Fruit fly (Drosophila melanogaster) whole organism, embryonic: ENCODE data around the gene mnd.

ENCODE experiments used
- Blimp-1 ChIP-seq: fragments of 200-800 bp; sonication (Bioruptor generic); optimal IDR thresholded peaks from 3 replicates; lab custom pipeline; 2018; ENCODE audit warnings: missing biosample characterization, missing genetic modification characterization, mild to moderate bottlenecking, moderate library complexity, missing genetic modification reagents
- CG10209 ChIP-seq: fragments of 200-800 bp; sonication (Bioruptor generic); optimal IDR thresholded peaks from 3 replicates; lab custom pipeline; 2017; ENCODE audit warnings: missing biosample characterization, mild to moderate bottlenecking, missing genetic modification characterization, missing genetic modification reagents
- CG1024 ChIP-seq: fragments of 200-800 bp; sonication (Bioruptor generic); IDR thresholded peaks from 2 replicates; pipeline ENCODE4 v1.3.6; 2022; ENCODE audit warnings: missing biosample characterization, missing genetic modification characterization
- CG10543 ChIP-seq: fragments of 200-800 bp; sonication (Bioruptor generic); optimal IDR thresholded peaks from 3 replicates; lab custom pipeline; 2017; ENCODE audit warnings: missing biosample characterization, mild to moderate bottlenecking, missing genetic modification characterization, moderate library complexity
- CG11504 ChIP-seq: fragments of 200-800 bp; sonication (Bioruptor generic); optimal IDR thresholded peaks from 3 replicates; lab custom pipeline; 2019; ENCODE audit warnings: missing biosample characterization, mild to moderate bottlenecking, missing genetic modification characterization, moderate library complexity
- CG12236 ChIP-seq: fragments of 200-800 bp; sonication (Bioruptor generic); optimal IDR thresholded peaks from 2 replicates; lab custom pipeline; 2016; ENCODE audit warnings: missing biosample characterization, missing genetic modification characterization
- CG12391 ChIP-seq: fragments of 200-800 bp; sonication (Bioruptor generic); optimal IDR thresholded peaks from 3 replicates; lab custom pipeline; 2018; ENCODE audit warnings: missing biosample characterization, mild to moderate bottlenecking, missing genetic modification characterization, moderate library complexity
- CG12942 ChIP-seq: fragments of 200-800 bp; sonication (Bioruptor generic); optimal IDR thresholded peaks from 3 replicates; lab custom pipeline; 2016; ENCODE audit warnings: missing biosample characterization, missing genetic modification characterization
- CG15514 ChIP-seq: fragments of 200-800 bp; sonication (Bioruptor generic); optimal IDR thresholded peaks from 3 replicates; lab custom pipeline; 2017; ENCODE audit warnings: missing biosample characterization, missing genetic modification characterization, mild to moderate bottlenecking, moderate library complexity, missing genetic modification reagents
- CG17361 ChIP-seq: fragments of 200-800 bp; sonication (Bioruptor generic); IDR thresholded peaks from 3 replicates; pipeline ENCODE4 v1.3.6; 2022; ENCODE audit warnings: missing biosample characterization, missing genetic modification characterization
- CG18262 ChIP-seq: fragments of 200-800 bp; optimal IDR thresholded peaks from 3 replicates; lab custom pipeline; 2019; ENCODE audit warnings: missing biosample characterization, mild to moderate bottlenecking, missing genetic modification characterization, moderate library complexity
- CG2875 ChIP-seq: fragments of 200-800 bp; sonication (Bioruptor generic); optimal IDR thresholded peaks from 2 replicates; lab custom pipeline; 2017; ENCODE audit warnings: missing biosample characterization, mild to moderate bottlenecking, missing genetic modification characterization, missing genetic modification reagents
- CG30403 ChIP-seq: fragments of 200-800 bp; sonication (Bioruptor generic); optimal IDR thresholded peaks from 3 replicates; lab custom pipeline; 2016; ENCODE audit warnings: missing biosample characterization, missing genetic modification characterization
- CG31224 ChIP-seq: fragments of 200-800 bp; sonication (Bioruptor generic); IDR thresholded peaks from 2 replicates; pipeline ENCODE4 v1.3.6; 2022; ENCODE audit warnings: missing biosample characterization, missing genetic modification characterization
- CG31441 ChIP-seq: fragments of 200-800 bp; sonication (Bioruptor generic); IDR thresholded peaks from 2 replicates; pipeline ENCODE4 v1.3.6; 2022; ENCODE audit warnings: missing biosample characterization, missing genetic modification characterization
- CG7357 ChIP-seq: fragments of 200-800 bp; sonication (Bioruptor generic); IDR thresholded peaks from 3 replicates; pipeline ENCODE4 v1.3.6; 2022; ENCODE audit warnings: missing biosample characterization, missing genetic modification characterization
- CG7786 ChIP-seq: fragments of 200-800 bp; sonication (Bioruptor generic); optimal IDR thresholded peaks from 2 replicates; lab custom pipeline; 2016; ENCODE audit warnings: missing biosample characterization, missing genetic modification characterization
- CG8089 ChIP-seq: fragments of 200-800 bp; sonication (Bioruptor generic); optimal IDR thresholded peaks from 3 replicates; lab custom pipeline; 2016; ENCODE audit warnings: missing biosample characterization, missing genetic modification characterization
- CG8924 ChIP-seq: fragments of 200-800 bp; optimal IDR thresholded peaks from 3 replicates; lab custom pipeline; 2019; ENCODE audit warnings: missing biosample characterization, mild to moderate bottlenecking, missing genetic modification characterization, moderate library complexity
- Dad ChIP-seq: fragments of 200-800 bp; sonication (Bioruptor generic); optimal IDR thresholded peaks from 3 replicates; lab custom pipeline; 2016; ENCODE audit warnings: missing biosample characterization, missing genetic modification characterization
- Ets65A ChIP-seq: fragments of 200-800 bp; sonication (Bioruptor generic); peaks from one replicate; lab custom pipeline; 2016; ENCODE audit warnings: missing biosample characterization, missing genetic modification characterization
- HLHmδ ChIP-seq: fragments of 200-800 bp; sonication (Bioruptor generic); optimal IDR thresholded peaks from 2 replicates; lab custom pipeline; 2018; ENCODE audit warnings: missing biosample characterization, mild to moderate bottlenecking, missing genetic modification characterization, moderate library complexity
- Jarid2 ChIP-seq: fragments of 200-800 bp; sonication (Bioruptor generic); optimal IDR thresholded peaks from 3 replicates; lab custom pipeline; 2017; ENCODE audit warnings: mild to moderate bottlenecking, missing biosample characterization, missing genetic modification reagents, missing genetic modification characterization
- Mad ChIP-seq: fragments of 200-800 bp; sonication (Bioruptor generic); optimal IDR thresholded peaks from 2 replicates; lab custom pipeline; 2016; ENCODE audit warnings: missing biosample characterization, missing genetic modification characterization
- Med ChIP-seq: fragments of 200-800 bp; sonication (Bioruptor generic); peaks from one replicate; lab custom pipeline; 2016; ENCODE audit warnings: missing biosample characterization, missing genetic modification characterization, mild to moderate bottlenecking, inconsistent platforms, moderate library complexity
- Ptx1 ChIP-seq: fragments of 200-800 bp; sonication (Bioruptor generic); IDR thresholded peaks from 2 replicates; pipeline ENCODE4 v1.3.6; 2022; ENCODE audit warnings: missing biosample characterization, missing genetic modification characterization
- Sox102F ChIP-seq: fragments of 200-800 bp; sonication (Bioruptor generic); optimal IDR thresholded peaks from 2 replicates; lab custom pipeline; 2018; ENCODE audit warnings: missing biosample characterization, mild to moderate bottlenecking, missing genetic modification characterization, moderate library complexity
- Xrp1 ChIP-seq: fragments of 200-800 bp; sonication (Bioruptor generic); IDR thresholded peaks from 2 replicates; pipeline ENCODE4 v1.3.6; 2022; ENCODE audit warnings: missing biosample characterization, missing genetic modification characterization
- bowl ChIP-seq: fragments of 200-800 bp; sonication (Bioruptor generic); IDR thresholded peaks from 2 replicates; pipeline ENCODE4 v1.3.6; 2022; ENCODE audit warnings: missing biosample characterization, missing genetic modification characterization
- bsh ChIP-seq, 2 experiments: fragments of 200-800 bp; sonication (Bioruptor generic); optimal IDR thresholded peaks; 2 replicates each; lab custom pipeline; 2017 to 2018; ENCODE audit warnings: mild to moderate bottlenecking in 2 of 2, missing biosample characterization in 2 of 2, missing genetic modification characterization in 2 of 2, moderate library complexity in 1 of 2
- chinmo ChIP-seq: fragments of 200-800 bp; sonication (Bioruptor generic); IDR thresholded peaks from 4 replicates; pipeline ENCODE4 v1.3.6; 2022; ENCODE audit warnings: missing biosample characterization, missing genetic modification characterization; ENCODE audit not compliant: partially characterized antibody
- dmrt99B ChIP-seq: fragments of 200-800 bp; sonication (Bioruptor generic); optimal IDR thresholded peaks from 2 replicates; lab custom pipeline; 2018; ENCODE audit warnings: missing biosample characterization, mild to moderate bottlenecking, missing genetic modification characterization, moderate library complexity
- fru ChIP-seq: fragments of >200 bp; optimal IDR thresholded peaks from 2 replicates; lab custom pipeline; 2017
- gem ChIP-seq: fragments of 200-800 bp; sonication (Bioruptor generic); optimal IDR thresholded peaks from 2 replicates; lab custom pipeline; 2019; ENCODE audit warnings: missing biosample characterization, mild to moderate bottlenecking, missing genetic modification characterization, moderate library complexity
- hkb ChIP-seq, 2 experiments: fragments of 200-800 bp in 1 of 2; fragments of >200 bp in 1 of 2; sonication (Bioruptor generic) in 1 of 2; IDR thresholded peaks in 1 of 2; optimal IDR thresholded peaks in 1 of 2; 2 replicates each; pipeline versions ENCODE4 v1.3.6 to Lab custom; 2017 to 2022; ENCODE audit warnings: missing biosample characterization in 1 of 2, missing genetic modification characterization in 1 of 2
- lmd ChIP-seq: fragments of 200-800 bp; sonication (Bioruptor generic); IDR thresholded peaks from 2 replicates; pipeline ENCODE4 v1.3.6; 2022; ENCODE audit warnings: missing biosample characterization, missing genetic modification characterization
- nom ChIP-seq: fragments of 200-800 bp; sonication (Bioruptor generic); optimal IDR thresholded peaks from 2 replicates; lab custom pipeline; 2017; ENCODE audit warnings: missing biosample characterization, missing genetic modification characterization, mild to moderate bottlenecking, moderate library complexity, missing genetic modification reagents
- peb ChIP-seq: fragments of 200-800 bp; sonication (Bioruptor generic); IDR thresholded peaks from 2 replicates; pipeline ENCODE4 v1.3.6; 2022; ENCODE audit warnings: missing biosample characterization, missing genetic modification characterization
- phol ChIP-seq: fragments of 200-800 bp; sonication (Bioruptor generic); optimal IDR thresholded peaks from 3 replicates; lab custom pipeline; 2018; ENCODE audit warnings: missing biosample characterization, mild to moderate bottlenecking, missing genetic modification characterization, moderate library complexity
- prd ChIP-seq, 3 experiments: fragments of >200 bp in 2 of 3; fragments of 200-800 bp in 1 of 3; sonication (Bioruptor generic) in 1 of 3; optimal IDR thresholded peaks in 2 of 3; IDR thresholded peaks in 1 of 3; 2 replicates in 2 of 3; 3 replicates in 1 of 3; pipeline versions ENCODE4 v1.3.6 to Lab custom; 2017 to 2022; ENCODE audit warnings: missing biosample characterization in 1 of 3, missing genetic modification characterization in 1 of 3
- sens ChIP-seq: fragments of 200-800 bp; sonication (Bioruptor generic); peaks from one replicate; lab custom pipeline; 2016; ENCODE audit warnings: missing biosample characterization, missing genetic modification characterization
- seq ChIP-seq: fragments of 200-800 bp; sonication (Bioruptor generic); IDR thresholded peaks from 2 replicates; pipeline ENCODE4 v1.3.6; 2022; ENCODE audit warnings: missing biosample characterization, missing genetic modification characterization
- sima ChIP-seq: fragments of 200-800 bp; sonication (Bioruptor generic); optimal IDR thresholded peaks from 2 replicates; lab custom pipeline; 2016; ENCODE audit warnings: missing biosample characterization, missing genetic modification characterization
- toy ChIP-seq: fragments of 200-800 bp; sonication (Bioruptor generic); IDR thresholded peaks from 2 replicates; pipeline ENCODE4 v1.3.6; 2022; ENCODE audit warnings: missing biosample characterization, missing genetic modification characterization
- ttk ChIP-seq: fragments of 200-800 bp; sonication (Bioruptor generic); IDR thresholded peaks from 2 replicates; pipeline ENCODE4 v2.1.2; 2022; ENCODE audit warnings: missing biosample characterization, missing genetic modification characterization
- unpg ChIP-seq: fragments of 200-800 bp; sonication (Bioruptor generic); optimal IDR thresholded peaks from 3 replicates; lab custom pipeline; 2018; ENCODE audit warnings: missing biosample characterization, mild to moderate bottlenecking, missing genetic modification characterization, moderate library complexity
- vnd ChIP-seq: fragments of 200-800 bp; sonication (Bioruptor generic); IDR thresholded peaks from 3 replicates; pipeline ENCODE4 v1.3.6; 2022; ENCODE audit warnings: missing biosample characterization, missing genetic modification characterization; ENCODE audit not compliant: partially characterized antibody
- vvl ChIP-seq: fragments of 200-800 bp; sonication (Bioruptor generic); IDR thresholded peaks from 2 replicates; pipeline ENCODE4 v1.3.6; 2022; ENCODE audit warnings: missing biosample characterization, missing genetic modification characterization
- z ChIP-seq: fragments of 200-800 bp; sonication (Bioruptor generic); IDR thresholded peaks from 3 replicates; pipeline ENCODE4 v1.3.6; 2022; ENCODE audit warnings: missing biosample characterization, missing genetic modification characterization
- zen ChIP-seq: fragments of 200-800 bp; sonication (Bioruptor generic); optimal IDR thresholded peaks from 3 replicates; lab custom pipeline; 2018; ENCODE audit warnings: missing biosample characterization, mild to moderate bottlenecking, missing genetic modification characterization, moderate library complexity

mnd gene

DNA sequence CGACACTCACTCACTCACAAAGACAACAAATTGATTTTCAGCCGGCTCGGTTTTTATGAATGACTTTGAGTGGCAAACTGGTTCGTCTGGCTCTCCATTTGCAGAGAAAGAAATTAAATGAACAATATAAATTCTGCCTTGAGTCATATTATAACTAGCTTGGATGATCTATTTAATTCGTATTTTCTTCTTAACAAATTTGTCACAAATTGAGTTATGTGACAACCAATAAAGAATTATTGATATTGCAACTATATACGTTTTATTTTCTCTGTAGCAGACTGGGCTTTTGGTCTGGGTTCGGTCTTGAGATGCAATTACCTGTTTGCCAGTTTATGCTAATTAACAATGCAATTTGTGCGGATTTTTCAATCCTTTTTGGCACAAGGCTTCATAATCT, 21.9 kb downstream of the mnd start:
- TF ChIP-seq sens (peak; percentile 30), zen (tag; lab: Kevin White, UChicago) (no peak), chinmo (GFP tag; lab: Robert Waterston, UW) (no peak), CG17361 (GFP tag; lab: Robert Waterston, UW) (0 out of 3 replicates have a peak, but pooled peaks have one; percentile 30), CG10209 (no peak), peb (GFP tag; lab: Robert Waterston, UW) (no peak), CG12391 (peak; percentile 9), CG7786 (no peak), gem (tag; lab: Kevin White, UChicago) (peak; percentile 65), CG8924 (no peak), Dad (no peak), vnd (GFP tag; lab: Robert Waterston, UW) (no peak), CG11504 (tag; lab: Kevin White, UChicago) (peak; percentile 35), CG7357 (GFP tag; lab: Robert Waterston, UW) (no peak), CG31224 (GFP tag; lab: Robert Waterston, UW) (no peak), prd (optimal IDR thresholded peaks at IDR 0.05; lab: Kevin White, UChicago) (no peak), prd (GFP tag; IDR thresholded peaks at IDR 0.05; lab: Robert Waterston, UW) (peak; percentile 30; the same call in 2 of the 3 replicates), CG12236 (GFP tag; lab: Kevin White, UChicago) (no peak), bsh (GFP tag; optimal IDR thresholded peaks at IDR 0.05; lab: Kevin White, UChicago) (peak; percentile 36 to 45), Med (GFP tag; lab: Kevin White, UChicago) (no peak), CG10543 (GFP tag; lab: Kevin White, UChicago) (no peak), Blimp-1 (GFP tag; lab: Kevin White, UChicago) (peak; percentile 42), fru (lab: Kevin White, UChicago) (no peak), Ptx1 (GFP tag; lab: Robert Waterston, UW) (no peak), HLHmδ (GFP tag; lab: Kevin White, UChicago) (no peak), nom (GFP tag; lab: Kevin White, UChicago) (peak; percentile 26), CG30403 (GFP tag; lab: Kevin White, UChicago) (peak; percentile 15), Ets65A (peak; percentile 68), CG18262 (tag; lab: Kevin White, UChicago) (peak; percentile 35), Xrp1 (peak; percentile 53; the same call in 1 of the 2 replicates), CG15514 (GFP tag; lab: Kevin White, UChicago) (no peak), bowl (GFP tag; lab: Robert Waterston, UW) (no peak), Jarid2 (no peak), CG31441 (GFP tag; lab: Robert Waterston, UW) (peak; percentile 22; the same call in 1 of the 2 replicates), CG12942 (GFP tag; lab: Kevin White, UChicago) (no peak), phol (tag; lab: Kevin White, UChicago) (peak; percentile 15), vvl (peak; percentile 27; the same call in 1 of the 2 replicates), CG8089 (GFP tag; lab: Kevin White, UChicago) (no peak), toy (GFP tag; lab: Robert Waterston, UW) (no peak), hkb (optimal IDR thresholded peaks at IDR 0.05; lab: Kevin White, UChicago) (no peak), hkb (GFP tag; IDR thresholded peaks at IDR 0.05; lab: Robert Waterston, UW) (0 out of 2 replicates have a peak, but pooled peaks have one; percentile 29), seq (GFP tag; lab: Robert Waterston, UW) (no peak), CG2875 (GFP tag; lab: Kevin White, UChicago) (peak; percentile 4), unpg (GFP tag; lab: Kevin White, UChicago) (peak; percentile 48), lmd (GFP tag; lab: Robert Waterston, UW) (0 out of 2 replicates have a peak, but pooled peaks have one; percentile 17), z (GFP tag; lab: Robert Waterston, UW) (0 out of 3 replicates have a peak, but pooled peaks have one; percentile 30), ttk (GFP tag; lab: Robert Waterston, UW) (peak; percentile 52; the same call in 1 of the 2 replicates), Mad (GFP tag; lab: Kevin White, UChicago) (no peak), CG1024 (no peak), dmrt99B (tag; lab: Kevin White, UChicago) (peak; percentile 18), sima (GFP tag; lab: Kevin White, UChicago) (no peak), Sox102F (peak; percentile 46)
